Worm (Caenorhabditis elegans): ENCODE measurements around the gene unc-3.

unc-3 gene

ce11 chrX:14818464-14819259, 45.3 kb downstream of the unc-3 start, which contains the start of gene epn-1:
Gene epn-1, minus strand, starts transcription at chrX:14818514.
- TF ChIP-seq nhr-25 (tag; optimal IDR thresholded peaks at IDR 0.05) (peak; percentile 97), sma-9 (GFP tag; optimal IDR thresholded peaks at IDR 0.05) (peak; percentile 98), sma-9 (tag; optimal IDR thresholded peaks at IDR 0.05) (peak; percentile 64), F13H6.1 (tag; optimal IDR thresholded peaks at IDR 0.05) (peak; percentile 99), unc-39 (tag; optimal IDR thresholded peaks at IDR 0.05) (no peak), crh-2 (tag; optimal IDR thresholded peaks at IDR 0.05) (peak; percentile 96), snpc-4 (tag; optimal IDR thresholded peaks at IDR 0.05) (peak; percentile 78), unc-62 (GFP tag; optimal IDR thresholded peaks at IDR 0.05) (peak; percentile 80), elt-3 (tag; optimal IDR thresholded peaks at IDR 0.05) (no peak), ama-1 (optimal IDR thresholded peaks at IDR 0.05) (peak; percentile 54), nhr-77 (tag; optimal IDR thresholded peaks at IDR 0.05) (peak; percentile 61), aly-2 (tag; optimal IDR thresholded peaks at IDR 0.05) (no peak), ztf-1 (GFP tag; conservative IDR thresholded peaks at IDR 0.05) (no peak), sem-4 (tag; optimal IDR thresholded peaks at IDR 0.05) (peak; percentile 96), dmd-4 (tag; optimal IDR thresholded peaks at IDR 0.05) (no peak), skn-1 (tag; optimal IDR thresholded peaks at IDR 0.05) (peak; percentile 30), mbf-1 (tag; optimal IDR thresholded peaks at IDR 0.05) (no peak), gmeb-1 (tag; optimal IDR thresholded peaks at IDR 0.05) (peak; percentile 74), ztf-4 (tag; optimal IDR thresholded peaks at IDR 0.05) (peak; percentile 94), unc-55 (GFP tag; optimal IDR thresholded peaks at IDR 0.05) (peak; percentile 90), nhr-12 (tag; optimal IDR thresholded peaks at IDR 0.05) (peak; percentile 69), elt-1 (tag; optimal IDR thresholded peaks at IDR 0.05) (peak; percentile 16), nhr-237 (tag; optimal IDR thresholded peaks at IDR 0.05) (peak; percentile 58), lin-11 (tag; optimal IDR thresholded peaks at IDR 0.05) (peak; percentile 98), mdl-1 (tag; optimal IDR thresholded peaks at IDR 0.05) (peak; percentile 99 to 100), nhr-129 (tag; optimal IDR thresholded peaks at IDR 0.05) (peak; percentile 96), nhr-23 (tag; optimal IDR thresholded peaks at IDR 0.05) (no peak), lsy-2 (tag; optimal IDR thresholded peaks at IDR 0.05) (peak; percentile 79 to 94), zag-1 (tag; optimal IDR thresholded peaks at IDR 0.05) (peak; percentile 97), sma-3 (GFP tag; optimal IDR thresholded peaks at IDR 0.05) (peak; percentile 98), nhr-11 (tag; optimal IDR thresholded peaks at IDR 0.05) (no peak), C34F6.9 (tag; optimal IDR thresholded peaks at IDR 0.05) (peak; percentile 98), nhr-6 (tag; optimal IDR thresholded peaks at IDR 0.05) (peak; percentile 84), mab-5 (tag; optimal IDR thresholded peaks at IDR 0.05) (peak; percentile 93), nhr-10 (tag; optimal IDR thresholded peaks at IDR 0.05) (peak; percentile 80), Y55F3AM.14 (GFP tag; optimal IDR thresholded peaks at IDR 0.05) (peak; percentile 99), alr-1 (tag; optimal IDR thresholded peaks at IDR 0.05) (no peak), ceh-82 (tag; optimal IDR thresholded peaks at IDR 0.05) (peak; percentile 54), lin-39 (tag; optimal IDR thresholded peaks at IDR 0.05) (peak; percentile 70), fos-1 (tag; optimal IDR thresholded peaks at IDR 0.05) (peak; percentile 89), ceh-16 (tag; optimal IDR thresholded peaks at IDR 0.05) (peak; percentile 98), egl-27 (tag; optimal IDR thresholded peaks at IDR 0.05) (peak; percentile 97), blmp-1 (tag; optimal IDR thresholded peaks at IDR 0.05; ENCODE audit: insufficient read depth) (peak; percentile 69), lin-13 (GFP tag; optimal IDR thresholded peaks at IDR 0.05) (peak; percentile 94), ztf-11 (tag; optimal IDR thresholded peaks at IDR 0.05) (peak; percentile 27), ZK546.5 (tag; optimal IDR thresholded peaks at IDR 0.05) (peak; percentile 31), nhr-21 (tag; optimal IDR thresholded peaks at IDR 0.05) (peak; percentile 98), R02D3.7 (tag; optimal IDR thresholded peaks at IDR 0.05) (no peak), peb-1 (tag; optimal IDR thresholded peaks at IDR 0.05) (no peak)
